Worm (Caenorhabditis elegans): Measurements from ENCODE around the gene penr-1.
"Not testable (repeated sequence)": the region's sequence is repeated elsewhere in the genome, so short reads cannot be mapped to it uniquely, and the experiment has no call there.

DNA sequence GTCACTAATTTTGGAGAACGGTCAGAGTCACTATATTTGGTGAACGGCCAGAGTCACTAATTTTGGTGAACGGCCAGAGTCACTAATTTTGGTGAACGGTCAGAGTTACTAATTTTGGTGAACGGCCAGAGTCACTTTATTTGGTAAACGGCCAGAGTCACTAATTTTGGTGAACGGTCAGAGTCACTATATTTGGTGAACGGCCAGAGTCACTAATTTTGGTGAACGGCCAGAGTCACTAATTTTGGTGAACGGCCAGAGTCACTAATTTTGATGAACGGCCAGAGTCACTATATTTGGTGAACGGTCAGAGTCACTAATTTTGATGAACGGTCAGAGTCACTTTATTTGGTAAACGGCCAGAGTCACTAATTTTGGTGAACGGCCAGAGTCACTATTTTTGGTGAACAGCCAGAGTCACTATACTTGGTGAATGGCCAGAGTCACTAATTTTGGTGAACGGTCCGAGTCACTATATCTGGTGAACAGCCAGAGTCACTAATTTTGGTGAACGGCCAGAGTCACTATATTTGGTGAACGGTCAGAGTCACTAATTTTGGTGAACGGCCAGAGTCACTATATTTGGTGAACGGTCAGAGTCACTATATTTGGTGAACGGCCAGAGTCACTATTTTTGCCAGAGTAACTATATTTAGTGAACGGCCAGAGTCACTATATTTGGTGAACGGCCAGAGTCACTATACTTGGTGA, 15.1 kb downstream of the penr-1 start:
- TF ChIP-seq fkh-6 (tag; optimal IDR thresholded peaks at IDR 0.05), result peak; percentile 71
- TF ChIP-seq rnt-1, ref-2, fax-1, syd-9, K02D7.2, nhr-11, ceh-34 (tag; optimal IDR thresholded peaks at IDR 0.05): not testable (repeated sequence)
- peak; percentile 45 for TF ChIP-seq pqm-1 (tag; optimal IDR thresholded peaks at IDR 0.05)

Measured in whole organism, late embryonic.